Worm (Caenorhabditis elegans): ENCODE measurements around the gene cest-8.

Gene cest-8

DNA sequence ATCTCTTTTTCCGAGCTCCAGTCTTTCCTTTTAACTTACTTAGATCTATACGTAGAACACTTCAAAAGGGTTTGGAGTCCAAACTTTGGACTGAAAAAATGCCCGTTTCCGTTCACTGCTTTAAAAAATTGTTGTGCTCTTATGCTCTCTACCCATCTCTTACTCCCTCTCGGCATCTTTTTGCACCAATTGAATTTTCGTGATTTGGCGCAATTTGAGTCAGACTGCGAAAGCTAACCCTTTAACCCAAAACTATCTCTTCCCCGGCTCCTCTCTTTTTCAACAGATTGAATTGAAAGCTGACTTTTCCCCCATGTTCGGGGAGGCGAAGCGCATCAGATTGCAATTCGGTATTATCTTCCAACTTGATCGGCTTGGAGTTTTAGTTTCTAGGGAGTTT, 32.7 kb downstream of the cest-8 start:
- no peak for TF ChIP-seq W03F9.2 (tag; optimal IDR thresholded peaks at IDR 0.05)
- TF ChIP-seq him-1 (tag; optimal IDR thresholded peaks at IDR 0.05), result no peak

DNA sequence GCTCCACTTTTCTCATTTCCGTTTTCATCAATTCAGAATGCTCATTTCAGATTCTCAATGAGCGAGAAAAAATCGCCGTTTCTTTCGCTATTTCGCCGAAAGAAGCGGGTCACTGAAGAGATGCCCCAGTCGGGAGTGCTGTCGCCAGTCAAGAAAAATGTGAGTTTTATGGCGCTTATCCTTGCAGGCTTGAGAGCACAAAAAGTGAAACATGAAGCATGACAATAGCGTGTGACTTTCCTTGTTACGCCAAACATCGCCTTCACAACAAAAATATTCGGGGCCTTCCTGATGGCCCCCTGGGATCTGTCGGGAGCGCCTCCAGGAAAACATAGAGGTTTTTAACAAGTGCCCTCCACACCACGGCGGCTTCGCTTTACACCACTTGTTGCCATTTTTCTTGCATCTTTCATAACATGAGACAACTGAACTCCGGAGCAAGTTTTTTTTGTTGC, 37.2 kb downstream of the cest-8 start, which contains the start of gene E01G6.2:
Gene E01G6.2, plus strand, starts transcription at position 51 of the 455 bp plus-strand sequence.
- TF ChIP-seq him-1 (tag; optimal IDR thresholded peaks at IDR 0.05), result no peak
- no peak for TF ChIP-seq dao-5 (tag; optimal IDR thresholded peaks at IDR 0.05)
- no peak for TF ChIP-seq W03F9.2 (tag; optimal IDR thresholded peaks at IDR 0.05)

DNA sequence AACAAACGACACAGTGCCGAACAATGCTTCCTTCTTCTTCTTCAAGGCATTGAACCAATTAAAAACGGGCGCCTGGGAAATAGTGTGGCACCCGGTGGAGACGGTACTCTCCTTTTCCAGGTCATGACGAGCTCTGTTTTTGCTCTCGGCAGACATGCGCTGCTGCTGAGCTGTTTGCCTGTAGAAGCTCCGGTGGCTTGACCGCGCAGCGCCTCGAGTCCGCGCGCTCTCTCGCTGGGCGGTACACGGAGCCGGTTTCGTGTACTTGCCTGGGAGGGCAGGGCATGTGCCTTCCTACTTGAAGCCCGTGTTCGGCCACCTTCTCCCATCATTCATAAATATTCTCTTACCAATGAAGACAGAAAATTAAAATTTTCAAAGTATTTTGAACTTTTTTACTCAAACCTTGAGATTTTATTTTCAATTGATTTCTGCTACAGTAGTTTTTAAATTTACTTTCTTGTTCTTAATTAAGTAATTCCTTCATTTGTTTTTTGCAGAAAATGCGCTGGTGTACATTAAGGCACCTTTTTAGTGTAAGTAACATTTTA, 41.0 kb downstream of the cest-8 start, which contains the start of gene E01G6.1:
Gene E01G6.1, plus strand, starts transcription at position 501 of the 551 bp plus-strand sequence.
- TF ChIP-seq him-1 (tag; optimal IDR thresholded peaks at IDR 0.05) (no peak), W03F9.2 (tag; optimal IDR thresholded peaks at IDR 0.05) (no peak), dao-5 (tag; optimal IDR thresholded peaks at IDR 0.05) (no peak)

DNA sequence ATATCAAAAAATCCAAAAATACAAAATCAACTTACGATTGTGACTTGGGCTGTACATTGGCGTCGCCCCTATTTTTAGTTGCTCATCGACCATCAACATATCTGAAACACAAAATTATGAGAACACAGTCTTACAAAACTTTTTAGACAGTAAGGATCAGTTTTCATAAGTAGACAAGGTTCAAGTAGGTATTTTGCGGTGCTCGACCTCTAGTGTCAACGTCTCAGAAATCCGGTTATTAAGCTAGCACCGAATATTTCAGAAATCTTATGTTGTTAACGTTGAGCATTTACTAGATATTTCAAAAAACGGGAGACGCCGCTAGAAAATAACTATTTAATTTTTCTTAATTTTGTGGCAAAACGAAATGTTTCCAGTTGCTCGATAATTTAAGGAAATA, 51.4 kb downstream of the cest-8 start, which contains the start of gene otpl-8:
Gene otpl-8, minus strand, starts transcription at position 101 of the 400 bp plus-strand sequence.
- TF ChIP-seq dao-5 (tag; optimal IDR thresholded peaks at IDR 0.05), result no peak
- no peak for TF ChIP-seq him-1 (tag; optimal IDR thresholded peaks at IDR 0.05)
- no peak for TF ChIP-seq W03F9.2 (tag; optimal IDR thresholded peaks at IDR 0.05)
